Worm (Caenorhabditis elegans) whole organism, L4/young adult: ENCODE measurements around the gene T22C8.1.

ENCODE experiments used
- W03F9.2 ChIP-seq: fragments of 150-350 bp; optimal IDR thresholded peaks from 2 replicates; lab custom pipeline; 2014; ENCODE audit warnings: missing biosample characterization, missing genetic modification characterization
- dao-5 ChIP-seq: sonication (generic microtip); optimal IDR thresholded peaks from 2 replicates; lab custom pipeline; 2016; ENCODE audit warnings: missing genotype, missing genetic modification characterization, moderate library complexity, missing compliant biosample characterization
- him-1 ChIP-seq: sonication (generic microtip); optimal IDR thresholded peaks from 2 replicates; lab custom pipeline; 2016; ENCODE audit warnings: missing genotype, missing genetic modification reagents, missing genetic modification characterization, missing compliant biosample characterization

DNA sequence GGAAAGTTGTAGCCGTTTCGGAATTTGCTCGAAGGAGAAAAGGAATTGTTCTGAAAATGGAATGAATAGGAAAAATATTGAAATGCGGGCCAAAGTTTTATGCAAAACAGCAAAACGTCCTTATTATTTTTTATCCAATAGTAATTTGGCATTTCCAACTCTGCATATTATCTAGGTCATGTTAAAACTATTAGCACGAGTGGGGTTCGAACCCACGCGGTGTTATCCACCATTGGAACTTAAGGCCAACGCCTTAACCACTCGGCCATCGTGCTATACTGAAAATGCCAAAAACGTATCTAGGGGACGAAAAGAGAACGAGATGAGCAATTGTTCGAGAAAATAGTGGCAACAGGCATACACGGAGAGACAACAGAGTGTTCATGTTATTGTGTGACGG lies 19.2 kb downstream of the T22C8.1 start:
- TF ChIP-seq W03F9.2 (tag; lab: Kevin White, UChicago) (no peak), him-1 (no peak), dao-5 (no peak)
